Worm (Caenorhabditis elegans) whole organism, young adult: ENCODE data around the gene gem-1.

Source experiments
- B0035.1 ChIP-seq: sonication (generic microtip); optimal IDR thresholded peaks from 2 replicates; lab custom pipeline; 2016; ENCODE audit warnings: missing genetic modification characterization, mild to moderate bottlenecking, missing compliant biosample characterization, missing genotype, missing genetic modification reagents
- F10E7.11 ChIP-seq: sonication (generic microtip); optimal IDR thresholded peaks from 2 replicates; lab custom pipeline; 2017; ENCODE audit warnings: mild to moderate bottlenecking, missing genetic modification characterization, moderate library complexity, missing compliant biosample characterization
- F22D6.2 ChIP-seq: sonication (generic microtip); optimal IDR thresholded peaks from 2 replicates; lab custom pipeline; 2016; ENCODE audit warnings: mild to moderate bottlenecking, missing genetic modification characterization, missing compliant biosample characterization
- F39B2.1 ChIP-seq: fragments of 200-800 bp; sonication (Bioruptor generic); IDR thresholded peaks from 2 replicates; pipeline ENCODE4 v1.3.6; 2022; ENCODE audit warnings: missing genetic modification reagents, missing genetic modification characterization, missing compliant biosample characterization
- K11D2.4 ChIP-seq: fragments of 200-800 bp; sonication (Bioruptor generic); IDR thresholded peaks from 2 replicates; pipeline ENCODE4 v1.3.6; 2022; ENCODE audit warnings: missing genetic modification reagents, missing genetic modification characterization, missing compliant biosample characterization
- Y53G8AR.9 ChIP-seq: fragments of 200-800 bp; sonication (Bioruptor generic); conservative IDR thresholded peaks from 2 replicates; pipeline ENCODE4 v1.3.6; 2022; ENCODE audit warnings: missing genetic modification reagents, missing genetic modification characterization, missing compliant biosample characterization
- Y56A3A.18 ChIP-seq: fragments of 200-800 bp; sonication (Bioruptor generic); IDR thresholded peaks from 2 replicates; pipeline ENCODE4 v1.3.6; 2022; ENCODE audit warnings: missing genetic modification reagents, missing genetic modification characterization, missing compliant biosample characterization
- Y67H2A.10 ChIP-seq: fragments of 200-800 bp; sonication (Bioruptor generic); conservative IDR thresholded peaks from 2 replicates; pipeline ENCODE4 v1.3.6; 2022; ENCODE audit warnings: missing genetic modification reagents, missing genetic modification characterization, missing compliant biosample characterization
- ama-1 ChIP-seq, 3 experiments: fragments of 150-350 bp in 1 of 3; sonication (generic microtip) in 2 of 3; optimal IDR thresholded peaks; 2 replicates each; lab custom pipeline; 2014 to 2018; ENCODE audit warnings: missing biosample characterization in 2 of 3, missing genetic modification characterization in 2 of 3, missing genetic modification reagents in 2 of 3
- bed-2 ChIP-seq: fragments of 200-800 bp; sonication (Bioruptor generic); IDR thresholded peaks from 2 replicates; pipeline ENCODE4 v1.3.6; 2022; ENCODE audit warnings: missing genetic modification reagents, missing genetic modification characterization, missing compliant biosample characterization
- ccch-3 ChIP-seq: fragments of 200-800 bp; sonication (Bioruptor generic); optimal IDR thresholded peaks from 2 replicates; lab custom pipeline; 2018; ENCODE audit warnings: mild to moderate bottlenecking, missing genetic modification characterization, missing compliant biosample characterization
- cebp-1 ChIP-seq, 2 experiments: fragments of 200-800 bp in 1 of 2; sonication (Bioruptor generic) in 1 of 2; sonication (generic microtip) in 1 of 2; IDR thresholded peaks in 1 of 2; optimal IDR thresholded peaks in 1 of 2; 2 replicates each; pipeline versions ENCODE4 v1.3.6 to Lab custom; 2017 to 2022; ENCODE audit warnings: missing compliant biosample characterization in 2 of 2, missing genetic modification characterization in 2 of 2, mild to moderate bottlenecking in 1 of 2, missing genetic modification reagents in 1 of 2, moderate library complexity in 1 of 2
- ceh-100 ChIP-seq: fragments of 200-800 bp; sonication (Bioruptor generic); IDR thresholded peaks from 2 replicates; pipeline ENCODE4 v1.3.6; 2022; ENCODE audit warnings: missing genetic modification reagents, missing genetic modification characterization, missing compliant biosample characterization
- egl-18 ChIP-seq: fragments of 200-800 bp; sonication (Bioruptor generic); IDR thresholded peaks from 2 replicates; pipeline ENCODE4 v1.3.6; 2022; ENCODE audit warnings: missing genetic modification reagents, missing genetic modification characterization, missing compliant biosample characterization
- fkh-3 ChIP-seq: sonication (generic microtip); optimal IDR thresholded peaks from 2 replicates; lab custom pipeline; 2016; ENCODE audit warnings: mild to moderate bottlenecking, missing genetic modification characterization, missing compliant biosample characterization
- gei-17 ChIP-seq: fragments of 200-800 bp; sonication (Bioruptor generic); optimal IDR thresholded peaks from 2 replicates; lab custom pipeline; 2018; ENCODE audit warnings: mild to moderate bottlenecking, missing genetic modification characterization, missing compliant biosample characterization
- hlh-26 ChIP-seq: fragments of 200-800 bp; sonication (Bioruptor generic); conservative IDR thresholded peaks from 2 replicates; pipeline ENCODE4 v1.3.6; 2022; ENCODE audit warnings: missing genetic modification reagents, missing genetic modification characterization, missing compliant biosample characterization
- hsf-1 ChIP-seq: fragments of 200-800 bp; sonication (Bioruptor generic); IDR thresholded peaks from 2 replicates; pipeline ENCODE4 v1.3.6; 2022; ENCODE audit warnings: missing genetic modification reagents, missing genetic modification characterization, missing compliant biosample characterization
- let-607 ChIP-seq, 2 experiments: fragments of 200-800 bp in 1 of 2; sonication (Bioruptor generic) in 1 of 2; sonication (generic microtip) in 1 of 2; optimal IDR thresholded peaks; 2 replicates each; lab custom pipeline; 2016 to 2018; ENCODE audit warnings: mild to moderate bottlenecking in 2 of 2, missing compliant biosample characterization in 2 of 2, missing genetic modification characterization in 2 of 2, moderate library complexity in 2 of 2, missing genotype in 1 of 2
- lin-35 ChIP-seq, 3 experiments: fragments of 150-350 bp in 2 of 3; sonication (generic microtip) in 1 of 3; optimal IDR thresholded peaks; 2 replicates each; lab custom pipeline; 2014 to 2018; ENCODE audit warnings: missing biosample characterization in 3 of 3, missing genetic modification characterization in 3 of 3, missing genetic modification reagents in 3 of 3
- lin-54 ChIP-seq: fragments of 200-800 bp; sonication (Bioruptor generic); optimal IDR thresholded peaks from 2 replicates; lab custom pipeline; 2018; ENCODE audit warnings: mild to moderate bottlenecking, missing genetic modification characterization, missing compliant biosample characterization
- madf-6 ChIP-seq: fragments of 200-800 bp; sonication (Bioruptor generic); IDR thresholded peaks from 2 replicates; pipeline ENCODE4 v1.3.6; 2022; ENCODE audit warnings: missing genetic modification reagents, missing genetic modification characterization, missing compliant biosample characterization
- madf-8 ChIP-seq: fragments of 200-800 bp; sonication (Bioruptor generic); conservative IDR thresholded peaks from 2 replicates; pipeline ENCODE4 v1.3.6; 2022; ENCODE audit warnings: missing genetic modification reagents, missing genetic modification characterization, missing compliant biosample characterization
- mel-28 ChIP-seq: sonication (generic microtip); optimal IDR thresholded peaks from 2 replicates; lab custom pipeline; 2016; ENCODE audit warnings: borderline replicate concordance, mild to moderate bottlenecking, missing genetic modification characterization, missing compliant biosample characterization
- nfya-2 ChIP-seq: fragments of 200-800 bp; sonication (Bioruptor generic); IDR thresholded peaks from 2 replicates; pipeline ENCODE4 v1.3.6; 2022; ENCODE audit warnings: missing genetic modification reagents, missing genetic modification characterization, missing compliant biosample characterization
- nhr-27 ChIP-seq: fragments of 200-800 bp; sonication (Bioruptor generic); optimal IDR thresholded peaks from 2 replicates; lab custom pipeline; 2018; ENCODE audit warnings: mild to moderate bottlenecking, missing genetic modification characterization, moderate library complexity, missing compliant biosample characterization
- pha-4 ChIP-seq: fragments of 150-350 bp; sonication (generic microtip); optimal IDR thresholded peaks from 2 replicates; lab custom pipeline; 2014; ENCODE audit warnings: missing biosample characterization, missing genetic modification reagents, missing genetic modification characterization
- rcor-1 ChIP-seq: fragments of 200-800 bp; sonication (Bioruptor generic); IDR thresholded peaks from 2 replicates; pipeline ENCODE4 v1.3.6; 2022; ENCODE audit warnings: missing genetic modification reagents, missing genetic modification characterization, missing compliant biosample characterization
- repo-1 ChIP-seq: sonication (generic microtip); optimal IDR thresholded peaks from 2 replicates; lab custom pipeline; 2017; ENCODE audit warnings: mild to moderate bottlenecking, missing genetic modification characterization, missing compliant biosample characterization
- rpc-1 ChIP-seq, 2 experiments: fragments of 150-350 bp in 1 of 2; sonication (generic microtip) in 1 of 2; optimal IDR thresholded peaks; 2 replicates each; lab custom pipeline; 2014 to 2018; ENCODE audit warnings: missing biosample characterization in 1 of 2, missing genetic modification characterization in 1 of 2, missing genetic modification reagents in 1 of 2, missing genotype in 1 of 2
- sdz-38 ChIP-seq: sonication (generic microtip); optimal IDR thresholded peaks from 2 replicates; lab custom pipeline; 2016; ENCODE audit warnings: missing genotype, missing genetic modification characterization, missing compliant biosample characterization
- snpc-4 ChIP-seq, 5 experiments: fragments of 150-350 bp in 1 of 5; sonication (generic microtip) in 4 of 5; optimal IDR thresholded peaks; 2 replicates each; lab custom pipeline; 2014 to 2018; ENCODE audit warnings: missing genetic modification characterization in 5 of 5, missing biosample characterization in 3 of 5, antibody characterized with exemption in 2 of 5, mild to moderate bottlenecking in 2 of 5, missing compliant biosample characterization in 2 of 5, missing genotype in 2 of 5, moderate library complexity in 2 of 5, missing genetic modification reagents in 1 of 5
- somi-1 ChIP-seq: fragments of 200-800 bp; sonication (Bioruptor generic); optimal IDR thresholded peaks from 2 replicates; lab custom pipeline; 2018; ENCODE audit warnings: mild to moderate bottlenecking, missing genetic modification characterization, missing compliant biosample characterization
- sptf-2 ChIP-seq: fragments of 200-800 bp; sonication (Bioruptor generic); optimal IDR thresholded peaks from 2 replicates; lab custom pipeline; 2018; ENCODE audit warnings: mild to moderate bottlenecking, missing genetic modification characterization, missing compliant biosample characterization
- tbp1 ChIP-seq: fragments of 200-800 bp; sonication (Bioruptor generic); optimal IDR thresholded peaks from 2 replicates; lab custom pipeline; 2018; ENCODE audit warnings: mild to moderate bottlenecking, missing genetic modification characterization, missing compliant biosample characterization
- tbx-9 ChIP-seq: sonication (generic microtip); optimal IDR thresholded peaks from 2 replicates; lab custom pipeline; 2016; ENCODE audit warnings: borderline replicate concordance, missing genetic modification characterization, inconsistent platforms, missing compliant biosample characterization
- unc-130 ChIP-seq: sonication (generic microtip); optimal IDR thresholded peaks from 2 replicates; lab custom pipeline; 2016; ENCODE audit warnings: missing genetic modification reagents, missing genetic modification characterization, missing compliant biosample characterization
- xnd-1 ChIP-seq: sonication (generic microtip); optimal IDR thresholded peaks from 2 replicates; lab custom pipeline; 2016; ENCODE audit warnings: missing genotype, missing genetic modification reagents, missing genetic modification characterization, missing compliant biosample characterization
- zfh-2 ChIP-seq: fragments of 200-800 bp; sonication (Bioruptor generic); conservative IDR thresholded peaks from 2 replicates; pipeline ENCODE4 v1.3.6; 2022; ENCODE audit warnings: missing genetic modification reagents, missing genetic modification characterization, missing compliant biosample characterization
- ztf-22 ChIP-seq: fragments of 200-800 bp; sonication (Bioruptor generic); optimal IDR thresholded peaks from 2 replicates; lab custom pipeline; 2018; ENCODE audit warnings: mild to moderate bottlenecking, missing genetic modification characterization, moderate library complexity, missing compliant biosample characterization
- ztf-26 ChIP-seq: sonication (generic microtip); optimal IDR thresholded peaks from 2 replicates; lab custom pipeline; 2017; ENCODE audit warnings: missing genetic modification characterization, missing compliant biosample characterization

Gene gem-1

DNA sequence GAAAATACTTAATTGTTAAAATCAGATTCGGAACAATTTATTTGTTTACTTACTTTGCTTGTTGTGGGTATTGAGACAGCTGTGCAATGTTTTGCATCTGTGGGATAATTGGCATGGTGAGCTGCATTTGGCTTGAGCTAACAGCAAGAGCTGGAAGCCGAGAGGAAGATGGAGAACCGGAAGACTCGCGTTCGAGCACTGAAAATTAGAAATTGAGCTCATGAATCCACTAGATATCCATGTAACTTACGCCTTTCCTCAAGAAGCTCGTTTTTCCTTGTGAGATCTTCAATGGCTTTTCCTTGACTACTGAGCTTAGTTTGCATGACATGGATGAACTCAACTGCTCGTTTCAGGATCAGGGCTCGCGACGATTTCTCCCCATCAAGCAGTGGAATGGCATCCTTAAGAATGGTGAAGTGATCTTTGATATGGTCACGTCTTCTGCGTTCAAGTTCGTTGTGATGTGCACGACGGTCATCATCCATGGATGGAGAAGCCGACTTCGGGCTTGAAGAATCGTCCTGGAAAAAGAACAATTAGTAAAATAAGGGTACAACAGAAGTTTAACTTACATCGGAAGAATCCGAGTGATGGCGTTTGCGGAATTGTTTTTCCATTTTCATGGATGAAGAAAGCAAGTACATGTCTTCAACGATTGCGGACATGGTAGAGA is 26.5 kb downstream of the gem-1 start:
- peak; percentile 16 for TF ChIP-seq fkh-3 (tag; lab: Kevin White, UChicago)
- peak; percentile 73 for TF ChIP-seq repo-1 (tag; lab: Kevin White, UChicago)
- no peak for TF ChIP-seq tbp1 (GFP tag; lab: Kevin White, UChicago)
- TF ChIP-seq rpc-1 (optimal IDR thresholded peaks at IDR 0.05; lab: Kevin White, UChicago): no peak
- no peak for TF ChIP-seq rpc-1 (tag; optimal IDR thresholded peaks at IDR 0.05; lab: Kevin White, UChicago)
- TF ChIP-seq sptf-2 (GFP tag; lab: Kevin White, UChicago): no peak
- TF ChIP-seq Y56A3A.18 (GFP tag; lab: Robert Waterston, UW): peak; percentile 71; the same call in 1 of the 2 replicates
- peak; percentile 22 for TF ChIP-seq Y53G8AR.9 (GFP tag; lab: Robert Waterston, UW)
- no peak for TF ChIP-seq F39B2.1 (GFP tag; lab: Robert Waterston, UW)
- TF ChIP-seq nfya-2: no peak
- peak in 1 of 3 experiments; percentile 57 for TF ChIP-seq lin-35 (GFP tag; optimal IDR thresholded peaks at IDR 0.05; lab: Kevin White, UChicago)
- TF ChIP-seq pha-4 (tag; lab: Kevin White, UChicago): no peak
- peak; percentile 84 for TF ChIP-seq ama-1 (optimal IDR thresholded peaks at IDR 0.05; lab: Kevin White, UChicago)
- TF ChIP-seq ama-1 (GFP tag; optimal IDR thresholded peaks at IDR 0.05; lab: Kevin White, UChicago): no peak

DNA sequence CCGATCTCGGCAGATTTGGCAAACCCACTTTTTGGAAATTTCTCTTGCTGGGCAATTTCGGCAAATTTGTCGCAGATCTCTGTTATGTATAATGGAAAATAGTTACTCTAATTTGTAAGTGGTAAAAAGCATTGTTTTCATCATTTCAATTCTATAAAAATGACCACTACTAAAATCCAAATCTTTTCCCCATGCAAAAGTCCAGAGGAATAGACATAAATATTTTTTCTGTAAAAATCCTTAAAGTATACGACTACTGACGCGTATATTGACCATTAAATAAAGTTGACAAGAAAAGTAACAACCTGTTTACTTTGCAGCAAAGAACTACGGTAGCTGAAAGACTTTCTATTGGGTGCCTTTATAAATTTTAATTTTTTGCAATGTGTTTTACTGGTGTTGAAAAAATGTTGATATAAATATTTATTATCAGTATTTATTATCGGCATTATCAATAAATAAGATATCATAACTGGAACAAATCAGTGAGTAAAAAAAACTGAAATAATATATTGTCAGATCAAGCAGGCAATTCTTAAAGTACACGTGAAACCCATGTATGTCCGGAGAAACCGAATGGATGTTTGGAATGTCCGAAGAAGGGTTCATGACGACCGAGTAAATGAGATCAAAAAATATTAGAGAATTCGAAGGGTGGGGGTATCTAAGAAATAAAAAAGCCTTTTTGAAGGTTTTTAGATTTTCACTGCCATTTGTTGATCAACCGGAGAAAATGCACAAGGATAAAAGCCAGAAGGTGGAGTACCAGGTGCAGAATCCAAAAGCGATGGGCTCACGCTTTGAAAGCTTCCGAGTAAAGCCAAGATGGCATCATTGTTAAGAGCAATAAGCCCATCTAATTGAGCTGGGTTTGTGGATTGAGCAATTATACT is 27.3 kb downstream of the gem-1 start:
- no peak for TF ChIP-seq sdz-38
- peak; percentile 36; the same call in 1 of the 2 replicates for TF ChIP-seq madf-6 (GFP tag; lab: Robert Waterston, UW)
- TF ChIP-seq ztf-26 (tag; lab: Kevin White, UChicago): peak; percentile 61
- TF ChIP-seq nhr-27: peak; percentile 34
- TF ChIP-seq tbx-9: no peak
- peak; percentile 67 for TF ChIP-seq gei-17 (GFP tag; lab: Kevin White, UChicago)
- no peak for TF ChIP-seq madf-8 (GFP tag; lab: Robert Waterston, UW)
- TF ChIP-seq F10E7.11 (tag; lab: Kevin White, UChicago): no peak
- no peak for TF ChIP-seq egl-18 (GFP tag; lab: Robert Waterston, UW)
- no peak for TF ChIP-seq pha-4 (tag; lab: Kevin White, UChicago)
- TF ChIP-seq F22D6.2 (tag; lab: Kevin White, UChicago): peak; percentile 62
- TF ChIP-seq ceh-100: no peak
- no peak for TF ChIP-seq snpc-4 (GFP tag; optimal IDR thresholded peaks at IDR 0.05; lab: Kevin White, UChicago)
- no peak for TF ChIP-seq snpc-4 (tag; optimal IDR thresholded peaks at IDR 0.05; lab: Kevin White, UChicago)
- no peak for TF ChIP-seq cebp-1 (GFP tag; IDR thresholded peaks at IDR 0.05; lab: Robert Waterston, UW)
- peak; percentile 67 for TF ChIP-seq cebp-1 (tag; optimal IDR thresholded peaks at IDR 0.05; lab: Kevin White, UChicago)
- TF ChIP-seq ztf-22 (GFP tag; lab: Kevin White, UChicago): no peak
- no peak for TF ChIP-seq rcor-1 (GFP tag; lab: Robert Waterston, UW)
- TF ChIP-seq hsf-1: peak; percentile 36; the same call in 1 of the 2 replicates
- peak; percentile 19 for TF ChIP-seq B0035.1
- TF ChIP-seq Y67H2A.10 (GFP tag; lab: Robert Waterston, UW): no peak
- TF ChIP-seq hlh-26 (GFP tag; lab: Robert Waterston, UW): no peak
- TF ChIP-seq somi-1 (GFP tag; lab: Kevin White, UChicago): peak; percentile 24
- peak; percentile 88 for TF ChIP-seq repo-1 (tag; lab: Kevin White, UChicago)
- TF ChIP-seq mel-28: no peak
- TF ChIP-seq lin-54: peak; percentile 1
- TF ChIP-seq xnd-1 (tag; lab: Kevin White, UChicago): no peak
- TF ChIP-seq unc-130 (GFP tag; lab: Kevin White, UChicago): no peak
- TF ChIP-seq K11D2.4 (GFP tag; lab: Robert Waterston, UW): peak; percentile 54; the same call in 1 of the 2 replicates
- no peak for TF ChIP-seq bed-2
- TF ChIP-seq ccch-3 (GFP tag; lab: Kevin White, UChicago): no peak
- TF ChIP-seq let-607 (tag; optimal IDR thresholded peaks at IDR 0.05; lab: Kevin White, UChicago): peak in 1 of 2 experiments; percentile 63
- TF ChIP-seq zfh-2: no peak
